Worm (Caenorhabditis elegans) whole organism, late embryonic: ENCODE data around the gene nhr-152.

Experiments used
- C08G9.2 ChIP-seq: sonication (generic microtip); optimal IDR thresholded peaks from 2 replicates; lab custom pipeline; 2016; ENCODE audit warnings: mild to moderate bottlenecking, missing genetic modification characterization, moderate library complexity, missing compliant biosample characterization
- C38D4.7 ChIP-seq: fragments of 200-800 bp; sonication (Bioruptor generic); optimal IDR thresholded peaks from 2 replicates; lab custom pipeline; 2018; ENCODE audit warnings: mild to moderate bottlenecking, missing genetic modification characterization, moderate library complexity, missing compliant biosample characterization
- F13H6.1 ChIP-seq: sonication (generic microtip); optimal IDR thresholded peaks from 2 replicates; lab custom pipeline; 2016; ENCODE audit warnings: missing genetic modification characterization, missing compliant biosample characterization
- K02D7.2 ChIP-seq: sonication (generic microtip); optimal IDR thresholded peaks from 2 replicates; lab custom pipeline; 2017; ENCODE audit warnings: mild to moderate bottlenecking, missing genetic modification characterization, missing compliant biosample characterization
- K09A11.1 ChIP-seq: sonication (generic microtip); optimal IDR thresholded peaks from 2 replicates; lab custom pipeline; 2017; ENCODE audit warnings: antibody characterized with exemption, mild to moderate bottlenecking, missing genetic modification characterization, missing compliant biosample characterization; ENCODE audit not compliant: insufficient read depth
- T23F11.4 ChIP-seq: fragments of 200-800 bp; sonication (Bioruptor generic); optimal IDR thresholded peaks from 2 replicates; lab custom pipeline; 2018; ENCODE audit warnings: mild to moderate bottlenecking, missing genetic modification characterization, missing compliant biosample characterization
- Y22D7AL.16 ChIP-seq: sonication (generic microtip); optimal IDR thresholded peaks from 2 replicates; lab custom pipeline; 2016; ENCODE audit warnings: missing genetic modification characterization, missing compliant biosample characterization
- ahr-1 ChIP-seq: sonication (generic microtip); optimal IDR thresholded peaks from 2 replicates; lab custom pipeline; 2016; ENCODE audit warnings: missing genetic modification characterization, missing compliant biosample characterization
- ceh-14 ChIP-seq: sonication (generic microtip); optimal IDR thresholded peaks from 2 replicates; lab custom pipeline; 2016; ENCODE audit warnings: missing genotype, missing genetic modification characterization, missing compliant biosample characterization
- ceh-24 ChIP-seq: sonication (generic microtip); optimal IDR thresholded peaks from 2 replicates; lab custom pipeline; 2016; ENCODE audit warnings: mild to moderate bottlenecking, missing genetic modification characterization, missing compliant biosample characterization
- ceh-34 ChIP-seq: sonication (generic microtip); optimal IDR thresholded peaks from 2 replicates; lab custom pipeline; 2016; ENCODE audit warnings: mild to moderate bottlenecking, missing genetic modification characterization, missing compliant biosample characterization
- ceh-48 ChIP-seq: sonication (generic microtip); optimal IDR thresholded peaks from 2 replicates; lab custom pipeline; 2016; ENCODE audit warnings: missing genetic modification characterization, inconsistent platforms, missing compliant biosample characterization
- ceh-6 ChIP-seq: fragments of 200-800 bp; sonication (Bioruptor generic); optimal IDR thresholded peaks from 2 replicates; lab custom pipeline; 2018; ENCODE audit warnings: mild to moderate bottlenecking, missing genetic modification characterization, missing compliant biosample characterization
- dmd-4 ChIP-seq: sonication (generic microtip); optimal IDR thresholded peaks from 2 replicates; lab custom pipeline; 2016; ENCODE audit warnings: borderline replicate concordance, missing genetic modification characterization, missing compliant biosample characterization
- dve-1 ChIP-seq: sonication (generic microtip); optimal IDR thresholded peaks from 2 replicates; lab custom pipeline; 2017; ENCODE audit warnings: antibody characterized with exemption, mild to moderate bottlenecking, missing genetic modification characterization, missing compliant biosample characterization
- elt-2 ChIP-seq: sonication (generic microtip); optimal IDR thresholded peaks from 2 replicates; lab custom pipeline; 2016; ENCODE audit warnings: missing genetic modification reagents, missing genetic modification characterization, missing compliant biosample characterization
- elt-4 ChIP-seq: sonication (generic microtip); optimal IDR thresholded peaks from 2 replicates; lab custom pipeline; 2016; ENCODE audit warnings: missing genetic modification characterization, missing compliant biosample characterization
- eyg-1 ChIP-seq: sonication (generic microtip); optimal IDR thresholded peaks from 2 replicates; lab custom pipeline; 2016; ENCODE audit warnings: missing genotype, missing genetic modification characterization, missing compliant biosample characterization
- fax-1 ChIP-seq: sonication (generic microtip); optimal IDR thresholded peaks from 2 replicates; lab custom pipeline; 2016; ENCODE audit warnings: missing genotype, missing genetic modification characterization, missing compliant biosample characterization
- fkh-10 ChIP-seq: fragments of 150-350 bp; optimal IDR thresholded peaks from 2 replicates; lab custom pipeline; 2014; ENCODE audit warnings: missing biosample characterization, missing genetic modification reagents, missing genetic modification characterization
- fkh-6 ChIP-seq: sonication (generic microtip); optimal IDR thresholded peaks from 2 replicates; lab custom pipeline; 2016; ENCODE audit warnings: missing genetic modification characterization, missing compliant biosample characterization
- hlh-13 ChIP-seq: fragments of 200-800 bp; sonication (Bioruptor generic); optimal IDR thresholded peaks from 2 replicates; lab custom pipeline; 2018; ENCODE audit warnings: mild to moderate bottlenecking, missing genetic modification characterization, missing compliant biosample characterization
- hlh-6 ChIP-seq: sonication (generic microtip); optimal IDR thresholded peaks from 2 replicates; lab custom pipeline; 2016; ENCODE audit warnings: missing genotype, missing genetic modification characterization, missing compliant biosample characterization
- hlh-8 ChIP-seq: sonication (generic microtip); optimal IDR thresholded peaks from 2 replicates; lab custom pipeline; 2016; ENCODE audit warnings: missing genotype, missing genetic modification characterization, missing compliant biosample characterization
- madf-2 ChIP-seq: sonication (generic microtip); optimal IDR thresholded peaks from 2 replicates; lab custom pipeline; 2017; ENCODE audit warnings: missing genetic modification characterization, missing compliant biosample characterization
- mec-3 ChIP-seq: sonication (generic microtip); optimal IDR thresholded peaks from 2 replicates; lab custom pipeline; 2016; ENCODE audit warnings: borderline replicate concordance, missing genetic modification characterization, missing compliant biosample characterization
- nfya-1 ChIP-seq: sonication (generic microtip); optimal IDR thresholded peaks from 2 replicates; lab custom pipeline; 2017; ENCODE audit warnings: missing genetic modification characterization, mild to moderate bottlenecking, missing compliant biosample characterization, antibody characterized with exemption, moderate library complexity
- nhr-11 ChIP-seq: fragments of 150-350 bp; optimal IDR thresholded peaks from 2 replicates; lab custom pipeline; 2014; ENCODE audit warnings: missing biosample characterization, missing genetic modification characterization
- npax-4 ChIP-seq: sonication (generic microtip); optimal IDR thresholded peaks from 2 replicates; lab custom pipeline; 2016; ENCODE audit warnings: missing genetic modification characterization, missing compliant biosample characterization
- pag-3 ChIP-seq: sonication (generic microtip); optimal IDR thresholded peaks from 2 replicates; lab custom pipeline; 2016; ENCODE audit warnings: missing compliant biosample characterization, missing genetic modification characterization, borderline replicate concordance
- pat-9 ChIP-seq: fragments of 200-800 bp; sonication (Bioruptor generic); optimal IDR thresholded peaks from 2 replicates; lab custom pipeline; 2018; ENCODE audit warnings: mild to moderate bottlenecking, missing genetic modification characterization, moderate library complexity, missing compliant biosample characterization
- pha-2 ChIP-seq: sonication (generic microtip); optimal IDR thresholded peaks from 2 replicates; lab custom pipeline; 2017; ENCODE audit warnings: mild to moderate bottlenecking, missing genetic modification characterization, missing compliant biosample characterization
- rnt-1 ChIP-seq: sonication (generic microtip); optimal IDR thresholded peaks from 2 replicates; lab custom pipeline; 2016; ENCODE audit warnings: missing genetic modification characterization, missing compliant biosample characterization
- sox-4 ChIP-seq: sonication (generic microtip); optimal IDR thresholded peaks from 2 replicates; lab custom pipeline; 2017; ENCODE audit warnings: mild to moderate bottlenecking, missing genetic modification characterization, inconsistent platforms, missing compliant biosample characterization
- syd-9 ChIP-seq: sonication (generic microtip); optimal IDR thresholded peaks from 2 replicates; lab custom pipeline; 2016; ENCODE audit warnings: mild to moderate bottlenecking, missing genetic modification characterization, moderate library complexity, missing compliant biosample characterization
- tbx-2 ChIP-seq: sonication (generic microtip); optimal IDR thresholded peaks from 2 replicates; lab custom pipeline; 2016; ENCODE audit warnings: missing genetic modification characterization, missing compliant biosample characterization
- unc-42 ChIP-seq: sonication (generic microtip); optimal IDR thresholded peaks from 2 replicates; lab custom pipeline; 2016; ENCODE audit warnings: missing genotype, missing genetic modification characterization, missing compliant biosample characterization
- unc-86 ChIP-seq: sonication (generic microtip); optimal IDR thresholded peaks from 2 replicates; lab custom pipeline; 2016; ENCODE audit warnings: missing genetic modification characterization, missing compliant biosample characterization
- zip-5 ChIP-seq: sonication (generic microtip); optimal IDR thresholded peaks from 2 replicates; lab custom pipeline; 2016; ENCODE audit warnings: missing genetic modification characterization, missing compliant biosample characterization

nhr-152 gene

ce11 chrV:7716034-7716433 is 29.9 kb downstream of the nhr-152 start, which contains the start of gene ZK105.12:
Gene ZK105.12 (minus strand): TSS chrV:7716134.
- TF ChIP-seq pha-2 (tag; lab: Kevin White, UChicago) (no peak), madf-2 (tag; lab: Kevin White, UChicago) (no peak), zip-5 (tag; lab: Kevin White, UChicago) (no peak), sox-4 (tag; lab: Kevin White, UChicago) (no peak), T23F11.4 (no peak), F13H6.1 (tag; lab: Kevin White, UChicago) (no peak), dve-1 (tag; lab: Kevin White, UChicago) (no peak), syd-9 (tag; lab: Kevin White, UChicago) (no peak), hlh-13 (no peak), unc-42 (tag; lab: Kevin White, UChicago) (no peak), Y22D7AL.16 (tag; lab: Kevin White, UChicago) (no peak), fax-1 (tag; lab: Kevin White, UChicago) (no peak), npax-4 (tag; lab: Kevin White, UChicago) (no peak), fkh-10 (GFP tag; lab: Kevin White, UChicago) (no peak), ceh-14 (tag; lab: Kevin White, UChicago) (no peak)

- TF ChIP-seq ceh-14 (tag; lab: Kevin White, UChicago), result no peak
- no peak for TF ChIP-seq ceh-24 (tag; lab: Kevin White, UChicago)
- TF ChIP-seq T23F11.4, result no peak
- TF ChIP-seq ahr-1 (tag; lab: Kevin White, UChicago), result no peak
- TF ChIP-seq elt-2, result no peak
- TF ChIP-seq ceh-48 (tag; lab: Kevin White, UChicago), result no peak
- TF ChIP-seq dve-1 (tag; lab: Kevin White, UChicago), result no peak
Measured at ce11 chrV:7717629-7718028, 31.5 kb downstream of the nhr-152 start, which contains the start of gene ZK105.5. Gene ZK105.5 (minus strand): TSS chrV:7717729.

ce11 chrV:7721945-7722344 is 35.8 kb downstream of the nhr-152 start, which contains the start of gene ZK105.14:
Gene ZK105.14 (minus strand): TSS chrV:7722045.
- no peak for TF ChIP-seq nfya-1 (tag; lab: Kevin White, UChicago)
- TF ChIP-seq ceh-14 (tag; lab: Kevin White, UChicago), result no peak
- TF ChIP-seq pat-9 (tag; lab: Kevin White, UChicago), result no peak
- no peak for TF ChIP-seq nhr-11 (tag; lab: Kevin White, UChicago)
- TF ChIP-seq npax-4 (tag; lab: Kevin White, UChicago), result no peak
- no peak for TF ChIP-seq ceh-6 (GFP tag; lab: Kevin White, UChicago)
- no peak for TF ChIP-seq fkh-6
- TF ChIP-seq K09A11.1 (tag; lab: Kevin White, UChicago), result no peak
- TF ChIP-seq hlh-8, result no peak
- TF ChIP-seq unc-86 (tag; lab: Kevin White, UChicago), result no peak
- no peak for TF ChIP-seq rnt-1 (tag; lab: Kevin White, UChicago)
- TF ChIP-seq, all 69 proteins: peak for 0

ce11 chrV:7723967-7724544 is 37.9 kb downstream of the nhr-152 start, which contains the start of the genes ZK105.6 and ZK105.8:
Gene ZK105.6 (minus strand): TSS chrV:7724067.
Gene ZK105.8 (plus strand): TSS chrV:7724494.
- no peak for TF ChIP-seq dve-1 (tag; lab: Kevin White, UChicago)
- no peak for TF ChIP-seq ceh-24 (tag; lab: Kevin White, UChicago)
- TF ChIP-seq pat-9 (tag; lab: Kevin White, UChicago), result no peak
- TF ChIP-seq tbx-2, result no peak
- TF ChIP-seq unc-42 (tag; lab: Kevin White, UChicago), result peak; percentile 18
- no peak for TF ChIP-seq F13H6.1 (tag; lab: Kevin White, UChicago)

- no peak for TF ChIP-seq C38D4.7 (GFP tag; lab: Kevin White, UChicago)
- TF ChIP-seq pag-3, result no peak
- no peak for TF ChIP-seq F13H6.1 (tag; lab: Kevin White, UChicago)
- TF ChIP-seq dmd-4, result no peak
- no peak for TF ChIP-seq ceh-34 (tag; lab: Kevin White, UChicago)
- TF ChIP-seq hlh-6, result no peak
- TF ChIP-seq eyg-1, result no peak
- no peak for TF ChIP-seq ahr-1 (tag; lab: Kevin White, UChicago)
- no peak for TF ChIP-seq fax-1 (tag; lab: Kevin White, UChicago)
- TF ChIP-seq C08G9.2, result no peak
- TF ChIP-seq dve-1 (tag; lab: Kevin White, UChicago), result no peak
- TF ChIP-seq mec-3, result no peak
- TF ChIP-seq elt-4 (tag; lab: Kevin White, UChicago), result no peak
- TF ChIP-seq ceh-24 (tag; lab: Kevin White, UChicago), result no peak
- no peak for TF ChIP-seq K02D7.2 (tag; lab: Kevin White, UChicago)
- no peak for TF ChIP-seq pha-2 (tag; lab: Kevin White, UChicago)
- no peak for TF ChIP-seq rnt-1 (tag; lab: Kevin White, UChicago)
Measured at ce11 chrV:7726202-7726601, 40.1 kb downstream of the nhr-152 start.
